Worm (Caenorhabditis elegans): ENCODE measurements around the gene trcs-2.

DNA sequence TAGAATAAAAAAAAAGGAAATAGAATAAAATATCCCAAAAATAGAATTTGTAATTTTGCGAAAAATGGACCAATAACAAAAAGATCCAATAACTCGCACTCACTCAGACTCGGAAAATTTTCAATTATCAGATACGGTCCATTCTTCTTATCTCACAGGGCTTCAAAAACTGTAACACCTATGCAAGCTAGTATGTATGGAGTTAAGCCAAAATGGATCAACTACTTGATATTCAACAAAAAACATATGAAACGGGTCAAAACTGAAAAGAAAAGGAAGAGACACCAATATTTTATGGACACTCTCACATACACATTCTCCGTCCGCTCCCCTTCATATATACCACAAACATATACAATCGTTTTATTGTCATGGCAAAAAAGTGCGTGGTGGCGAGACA is 36.7 kb upstream of the trcs-2 start, which contains the start of gene C34C6.9:
- TF ChIP-seq lin-14 (GFP tag; optimal IDR thresholded peaks at IDR 0.05) (no peak), mep-1 (tag; optimal IDR thresholded peaks at IDR 0.05) (no peak), ama-1 (optimal IDR thresholded peaks at IDR 0.05) (no peak), ceh-82 (tag; optimal IDR thresholded peaks at IDR 0.05) (no peak), fos-1 (tag; optimal IDR thresholded peaks at IDR 0.05) (no peak), ces-1 (GFP tag; optimal IDR thresholded peaks at IDR 0.05) (no peak), egl-27 (tag; optimal IDR thresholded peaks at IDR 0.05) (no peak), pqm-1 (tag; optimal IDR thresholded peaks at IDR 0.05) (no peak), unc-62 (GFP tag; optimal IDR thresholded peaks at IDR 0.05) (no peak), zag-1 (tag; optimal IDR thresholded peaks at IDR 0.05) (no peak)
